Fruit fly (Drosophila melanogaster) whole organism: ENCODE measurements around the gene CG14282.

Source experiments
- CG8478 ChIP-seq: fragments of >200 bp; optimal IDR thresholded peaks from 2 replicates; lab custom pipeline; 2018; ENCODE audit warnings: inconsistent platforms
- EcR ChIP-seq, 2 experiments: fragments of >200 bp; optimal IDR thresholded peaks; 2 replicates each; lab custom pipeline; 2017; ENCODE audit warnings: missing biosample characterization in 2 of 2, missing genetic modification characterization in 2 of 2, missing genetic modification reagents in 2 of 2
- pan ChIP-seq: fragments of >200 bp; optimal IDR thresholded peaks from 2 replicates; lab custom pipeline; 2017
- psq ChIP-seq: fragments of >200 bp; optimal IDR thresholded peaks from 2 replicates; lab custom pipeline; 2017
- usp ChIP-seq: fragments of >200 bp; optimal IDR thresholded peaks from 2 replicates; lab custom pipeline; 2017; ENCODE audit warnings: missing biosample characterization, missing genetic modification characterization, mixed read lengths

- TF ChIP-seq EcR (GFP tag; optimal IDR thresholded peaks at IDR 0.05; lab: Kevin White, UChicago), result no peak
- no peak for TF ChIP-seq pan (lab: Kevin White, UChicago)
- no peak for TF ChIP-seq usp
- no peak for TF ChIP-seq psq
- TF ChIP-seq CG8478, result no peak
These were observed 44.5 kb upstream of the CG14282 start, which contains the start of gene Cyp12a5 for dm6 chr3R:19132146-19132833.
